Fruit fly (Drosophila melanogaster) whole organism, embryonic: ENCODE measurements around the gene CG6236.

ENCODE experiments used
- Abd-B ChIP-seq: fragments of 200-800 bp; sonication (Bioruptor generic); optimal IDR thresholded peaks from 2 replicates; lab custom pipeline; 2018; ENCODE audit warnings: missing biosample characterization, mild to moderate bottlenecking, missing genetic modification characterization, moderate library complexity
- Bdp1 ChIP-seq: fragments of 200-800 bp; sonication (Bioruptor generic); optimal IDR thresholded peaks from 3 replicates; lab custom pipeline; 2016; ENCODE audit warnings: missing biosample characterization, missing genetic modification characterization
- CG10209 ChIP-seq: fragments of 200-800 bp; sonication (Bioruptor generic); optimal IDR thresholded peaks from 3 replicates; lab custom pipeline; 2017; ENCODE audit warnings: missing biosample characterization, mild to moderate bottlenecking, missing genetic modification characterization, missing genetic modification reagents
- CG10366 ChIP-seq: fragments of 200-800 bp; sonication (Bioruptor generic); IDR thresholded peaks from 2 replicates; pipeline ENCODE4 v1.3.6; 2022; ENCODE audit warnings: missing biosample characterization, missing genetic modification characterization
- CG10979 ChIP-seq: fragments of 200-800 bp; sonication (Bioruptor generic); optimal IDR thresholded peaks from 2 replicates; lab custom pipeline; 2018; ENCODE audit warnings: missing biosample characterization, mild to moderate bottlenecking, missing genetic modification characterization, moderate library complexity
- CG12391 ChIP-seq: fragments of 200-800 bp; sonication (Bioruptor generic); optimal IDR thresholded peaks from 3 replicates; lab custom pipeline; 2018; ENCODE audit warnings: missing biosample characterization, mild to moderate bottlenecking, missing genetic modification characterization, moderate library complexity
- CG13287 ChIP-seq: fragments of 200-800 bp; sonication (Bioruptor generic); IDR thresholded peaks from 2 replicates; pipeline ENCODE4 v1.3.6; 2022; ENCODE audit warnings: missing biosample characterization, missing genetic modification characterization; ENCODE audit not compliant: partially characterized antibody
- CG1603 ChIP-seq: fragments of 200-800 bp; sonication (Bioruptor generic); optimal IDR thresholded peaks from 2 replicates; lab custom pipeline; 2019; ENCODE audit warnings: missing biosample characterization, mild to moderate bottlenecking, missing genetic modification characterization, moderate library complexity
- CG18262 ChIP-seq: fragments of 200-800 bp; optimal IDR thresholded peaks from 3 replicates; lab custom pipeline; 2019; ENCODE audit warnings: missing biosample characterization, mild to moderate bottlenecking, missing genetic modification characterization, moderate library complexity
- CG18599 ChIP-seq: fragments of 200-800 bp; sonication (Bioruptor generic); optimal IDR thresholded peaks from 3 replicates; lab custom pipeline; 2017; ENCODE audit warnings: missing biosample characterization, missing genetic modification characterization, mild to moderate bottlenecking, moderate library complexity, missing genetic modification reagents
- CG2202 ChIP-seq: fragments of 200-800 bp; sonication (Bioruptor generic); optimal IDR thresholded peaks from 2 replicates; lab custom pipeline; 2018; ENCODE audit warnings: missing biosample characterization, mild to moderate bottlenecking, missing genetic modification characterization
- CG3065 ChIP-seq: fragments of 200-800 bp; sonication (Bioruptor generic); optimal IDR thresholded peaks from 2 replicates; lab custom pipeline; 2016; ENCODE audit warnings: missing biosample characterization, missing genetic modification characterization
- CG32532 ChIP-seq: fragments of 200-800 bp; sonication (Bioruptor generic); IDR thresholded peaks from 2 replicates; pipeline ENCODE4 v1.3.6; 2022; ENCODE audit warnings: missing biosample characterization, missing genetic modification characterization
- CG3838 ChIP-seq: fragments of 200-800 bp; sonication (Bioruptor generic); optimal IDR thresholded peaks from 3 replicates; lab custom pipeline; 2016; ENCODE audit warnings: missing biosample characterization, missing genetic modification characterization
- CG4360 ChIP-seq: fragments of 200-800 bp; sonication (Bioruptor generic); IDR thresholded peaks from 2 replicates; pipeline ENCODE4 v1.3.6; 2022; ENCODE audit warnings: missing biosample characterization, missing genetic modification characterization
- CG6683 ChIP-seq: fragments of 200-800 bp; sonication (Bioruptor generic); optimal IDR thresholded peaks from 2 replicates; lab custom pipeline; 2017; ENCODE audit warnings: missing biosample characterization, mild to moderate bottlenecking, missing genetic modification characterization, missing genetic modification reagents
- CG7786 ChIP-seq: fragments of 200-800 bp; sonication (Bioruptor generic); optimal IDR thresholded peaks from 2 replicates; lab custom pipeline; 2016; ENCODE audit warnings: missing biosample characterization, missing genetic modification characterization
- CG8281 ChIP-seq: fragments of 200-800 bp; sonication (Bioruptor generic); optimal IDR thresholded peaks from 2 replicates; lab custom pipeline; 2018; ENCODE audit warnings: missing biosample characterization, mild to moderate bottlenecking, missing genetic modification characterization, moderate library complexity
- CG8924 ChIP-seq: fragments of 200-800 bp; optimal IDR thresholded peaks from 3 replicates; lab custom pipeline; 2019; ENCODE audit warnings: missing biosample characterization, mild to moderate bottlenecking, missing genetic modification characterization, moderate library complexity
- Dbx ChIP-seq: fragments of 200-800 bp; sonication (Bioruptor generic); IDR thresholded peaks from 3 replicates; pipeline ENCODE4 v1.3.6; 2022; ENCODE audit warnings: missing biosample characterization, missing genetic modification characterization
- Dip2 ChIP-seq: fragments of 200-800 bp; sonication (Bioruptor generic); IDR thresholded peaks from 2 replicates; pipeline ENCODE4 v1.3.6; 2022; ENCODE audit warnings: missing biosample characterization, missing genetic modification characterization
- Dll ChIP-seq: fragments of 200-800 bp; sonication (Bioruptor generic); IDR thresholded peaks from 4 replicates; pipeline ENCODE4 v1.3.6; 2022; ENCODE audit warnings: missing biosample characterization, missing genetic modification characterization; ENCODE audit not compliant: partially characterized antibody
- HmgZ ChIP-seq: fragments of 200-800 bp; sonication (Bioruptor generic); optimal IDR thresholded peaks from 2 replicates; lab custom pipeline; 2018; ENCODE audit warnings: missing biosample characterization, mild to moderate bottlenecking, missing genetic modification characterization
- Jarid2 ChIP-seq: fragments of 200-800 bp; sonication (Bioruptor generic); optimal IDR thresholded peaks from 3 replicates; lab custom pipeline; 2017; ENCODE audit warnings: mild to moderate bottlenecking, missing biosample characterization, missing genetic modification reagents, missing genetic modification characterization
- Mad ChIP-seq: fragments of 200-800 bp; sonication (Bioruptor generic); optimal IDR thresholded peaks from 2 replicates; lab custom pipeline; 2016; ENCODE audit warnings: missing biosample characterization, missing genetic modification characterization
- Med ChIP-seq: fragments of 200-800 bp; sonication (Bioruptor generic); peaks from one replicate; lab custom pipeline; 2016; ENCODE audit warnings: missing biosample characterization, missing genetic modification characterization, mild to moderate bottlenecking, inconsistent platforms, moderate library complexity
- Meics ChIP-seq: fragments of 200-800 bp; sonication (Bioruptor generic); optimal IDR thresholded peaks from 2 replicates; lab custom pipeline; 2017; ENCODE audit warnings: missing biosample characterization, mild to moderate bottlenecking, missing genetic modification characterization
- Ptx1 ChIP-seq: fragments of 200-800 bp; sonication (Bioruptor generic); IDR thresholded peaks from 2 replicates; pipeline ENCODE4 v1.3.6; 2022; ENCODE audit warnings: missing biosample characterization, missing genetic modification characterization
- Sox100B ChIP-seq: fragments of 200-800 bp; sonication (Bioruptor generic); optimal IDR thresholded peaks from 3 replicates; lab custom pipeline; 2018; ENCODE audit warnings: missing biosample characterization, mild to moderate bottlenecking, missing genetic modification characterization
- al ChIP-seq: fragments of 200-800 bp; sonication (Bioruptor generic); IDR thresholded peaks from 2 replicates; pipeline ENCODE4 v1.3.6; 2022; ENCODE audit warnings: missing biosample characterization, missing genetic modification characterization
- ase ChIP-seq: fragments of 200-800 bp; sonication (Bioruptor generic); IDR thresholded peaks from 3 replicates; pipeline ENCODE4 v1.3.6; 2022; ENCODE audit warnings: missing biosample characterization, missing genetic modification characterization
- btn ChIP-seq: fragments of 200-800 bp; sonication (Bioruptor generic); optimal IDR thresholded peaks from 2 replicates; lab custom pipeline; 2016; ENCODE audit warnings: missing biosample characterization, missing genetic modification characterization
- dpn ChIP-seq, 2 experiments: fragments of 200-800 bp; sonication (Bioruptor generic); optimal IDR thresholded peaks; 3 replicates each; lab custom pipeline; 2016; ENCODE audit warnings: missing biosample characterization in 2 of 2, missing genetic modification characterization in 2 of 2
- ems ChIP-seq: fragments of 200-800 bp; sonication (Bioruptor generic); optimal IDR thresholded peaks from 3 replicates; lab custom pipeline; 2016; ENCODE audit warnings: missing biosample characterization, missing genetic modification characterization
- grau ChIP-seq: fragments of 200-800 bp; optimal IDR thresholded peaks from 3 replicates; lab custom pipeline; 2019; ENCODE audit warnings: missing biosample characterization, mild to moderate bottlenecking, missing genetic modification characterization, moderate library complexity
- gt ChIP-seq: fragments of 200-800 bp; sonication (Bioruptor generic); IDR thresholded peaks from 2 replicates; pipeline ENCODE4 v1.3.6; 2022; ENCODE audit warnings: missing biosample characterization, missing genetic modification characterization
- h ChIP-seq: fragments of >200 bp; optimal IDR thresholded peaks from 2 replicates; lab custom pipeline; 2017
- jing ChIP-seq: fragments of 200-800 bp; sonication (Bioruptor generic); optimal IDR thresholded peaks from 2 replicates; lab custom pipeline; 2018; ENCODE audit warnings: missing biosample characterization, mild to moderate bottlenecking, missing genetic modification characterization
- kah ChIP-seq: fragments of 200-800 bp; sonication (Bioruptor generic); optimal IDR thresholded peaks from 2 replicates; lab custom pipeline; 2018; ENCODE audit warnings: missing biosample characterization, mild to moderate bottlenecking, missing genetic modification characterization
- lmd ChIP-seq: fragments of 200-800 bp; sonication (Bioruptor generic); IDR thresholded peaks from 2 replicates; pipeline ENCODE4 v1.3.6; 2022; ENCODE audit warnings: missing biosample characterization, missing genetic modification characterization
- luna ChIP-seq: fragments of 200-800 bp; sonication (Bioruptor generic); optimal IDR thresholded peaks from 2 replicates; lab custom pipeline; 2016; ENCODE audit warnings: missing biosample characterization, missing genetic modification characterization
- nmo ChIP-seq: fragments of 200-800 bp; sonication (Bioruptor generic); optimal IDR thresholded peaks from 2 replicates; lab custom pipeline; 2018; ENCODE audit warnings: missing biosample characterization, mild to moderate bottlenecking, missing genetic modification characterization, moderate library complexity
- pho ChIP-seq: fragments of 200-800 bp; sonication (Bioruptor generic); optimal IDR thresholded peaks from 2 replicates; lab custom pipeline; 2016; ENCODE audit warnings: missing biosample characterization, missing genetic modification characterization
- sens ChIP-seq: fragments of 200-800 bp; sonication (Bioruptor generic); peaks from one replicate; lab custom pipeline; 2016; ENCODE audit warnings: missing biosample characterization, missing genetic modification characterization
- slp2 ChIP-seq: fragments of 200-800 bp; sonication (Bioruptor generic); optimal IDR thresholded peaks from 2 replicates; lab custom pipeline; 2016; ENCODE audit warnings: missing biosample characterization, missing genetic modification characterization
- so ChIP-seq: fragments of 200-800 bp; sonication (Bioruptor generic); IDR thresholded peaks from 3 replicates; pipeline ENCODE4 v1.3.6; 2022; ENCODE audit warnings: missing biosample characterization, missing genetic modification characterization
- stc ChIP-seq: fragments of 200-800 bp; sonication (Bioruptor generic); IDR thresholded peaks from 2 replicates; pipeline ENCODE4 v1.3.6; 2022; ENCODE audit warnings: missing biosample characterization, missing genetic modification characterization
- tgo ChIP-seq: fragments of 200-800 bp; sonication (Bioruptor generic); IDR thresholded peaks from 3 replicates; pipeline ENCODE4 v1.3.6; 2022; ENCODE audit warnings: missing biosample characterization, missing genetic modification characterization
- toy ChIP-seq: fragments of 200-800 bp; sonication (Bioruptor generic); IDR thresholded peaks from 2 replicates; pipeline ENCODE4 v1.3.6; 2022; ENCODE audit warnings: missing biosample characterization, missing genetic modification characterization
- twi ChIP-seq: fragments of 200-800 bp; optimal IDR thresholded peaks from 2 replicates; lab custom pipeline; 2019; ENCODE audit warnings: missing biosample characterization, mild to moderate bottlenecking, missing genetic modification characterization, moderate library complexity

The CG6236 gene

DNA sequence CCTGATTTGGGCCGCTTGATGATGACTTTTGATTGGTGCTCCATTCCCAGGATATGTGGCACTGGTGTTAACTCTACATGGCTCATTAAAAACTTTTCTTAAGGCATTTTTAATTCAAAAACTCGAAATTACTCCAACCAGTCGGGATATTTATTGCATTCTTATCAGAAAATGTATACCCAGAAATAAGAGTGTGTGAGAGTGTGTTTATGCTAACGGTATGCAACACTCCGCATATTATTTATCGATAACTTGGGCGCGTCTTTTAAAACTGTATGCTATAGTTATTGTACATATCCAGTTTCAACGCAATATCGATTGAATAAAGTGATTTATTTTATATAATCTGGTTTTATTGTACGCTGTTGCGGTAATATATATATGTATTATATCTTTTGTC, 39.4 kb upstream of the CG6236 start, which contains the start of gene CG34404 (continued):
- TF ChIP-seq jing (no peak), toy (GFP tag; lab: Robert Waterston, UW) (no peak), ase (GFP tag; lab: Robert Waterston, UW) (no peak), CG18599 (GFP tag; lab: Kevin White, UChicago) (no peak), lmd (GFP tag; lab: Robert Waterston, UW) (no peak), h (no peak), Dll (0 out of 4 replicates have a peak, but pooled peaks have one; percentile 46), Med (GFP tag; lab: Kevin White, UChicago) (peak; percentile 66)

DNA sequence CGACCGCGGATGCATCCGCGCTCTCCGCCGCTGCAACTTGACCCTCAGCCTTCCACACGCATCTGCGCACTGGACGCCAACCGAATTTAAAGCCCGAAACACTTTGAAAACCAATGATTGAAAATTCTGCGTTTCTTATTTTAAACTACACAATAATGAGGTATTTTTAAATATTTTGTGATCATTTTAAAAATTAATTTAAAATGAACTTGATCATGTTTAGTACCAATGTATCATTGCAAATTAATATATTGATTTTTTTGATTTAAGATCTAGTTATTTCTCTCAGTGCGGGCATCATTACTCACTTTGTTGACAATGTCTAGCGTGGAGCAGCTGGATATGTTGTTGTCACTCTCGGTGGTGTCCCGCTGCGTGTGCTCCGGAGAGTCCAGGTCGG, 38.8 kb upstream of the CG6236 start:
- TF ChIP-seq Mad (GFP tag; lab: Kevin White, UChicago), result no peak
- TF ChIP-seq Abd-B (GFP tag; lab: Kevin White, UChicago), result no peak
- no peak for TF ChIP-seq Jarid2
- TF ChIP-seq CG6683 (GFP tag; lab: Kevin White, UChicago), result peak; percentile 8
- no peak for TF ChIP-seq CG8281 (tag; lab: Kevin White, UChicago)
- TF ChIP-seq CG10209 (GFP tag; lab: Kevin White, UChicago), result peak; percentile 37
- no peak for TF ChIP-seq Dip2 (GFP tag; lab: Robert Waterston, UW)
- no peak for TF ChIP-seq Bdp1 (GFP tag; lab: Kevin White, UChicago)
- peak; percentile 17 for TF ChIP-seq CG1603 (tag; lab: Kevin White, UChicago)
- TF ChIP-seq CG12391 (tag; lab: Kevin White, UChicago), result peak; percentile 62
- TF ChIP-seq ems (GFP tag; lab: Kevin White, UChicago), result peak; percentile 11
- peak; percentile 75 for TF ChIP-seq sens (GFP tag; lab: Kevin White, UChicago)
- TF ChIP-seq Sox100B (GFP tag; lab: Kevin White, UChicago), result no peak
- TF ChIP-seq Meics (GFP tag; lab: Kevin White, UChicago), result peak; percentile 13
- peak; percentile 31 for TF ChIP-seq nmo (GFP tag; lab: Kevin White, UChicago)
- TF ChIP-seq toy (GFP tag; lab: Robert Waterston, UW), result no peak
- TF ChIP-seq slp2 (GFP tag; lab: Kevin White, UChicago), result no peak
- TF ChIP-seq CG7786 (GFP tag; lab: Kevin White, UChicago), result no peak
- TF ChIP-seq twi (tag; lab: Kevin White, UChicago), result no peak
- TF ChIP-seq CG13287 (GFP tag; lab: Robert Waterston, UW), result no peak
- TF ChIP-seq btn (GFP tag; lab: Kevin White, UChicago), result no peak
- TF ChIP-seq luna, result no peak
- peak; percentile 9 for TF ChIP-seq CG8924 (tag; lab: Kevin White, UChicago)
- TF ChIP-seq grau, result peak; percentile 51
- no peak for TF ChIP-seq CG2202 (tag; lab: Kevin White, UChicago)
- TF ChIP-seq CG3838 (GFP tag; lab: Kevin White, UChicago), result no peak
- 0 out of 3 replicates have a peak, but pooled peaks have one; percentile 51 for TF ChIP-seq so (GFP tag; lab: Robert Waterston, UW)
- no peak for TF ChIP-seq CG4360 (GFP tag; lab: Robert Waterston, UW)
- TF ChIP-seq kah (GFP tag; lab: Kevin White, UChicago), result no peak
- TF ChIP-seq CG10979 (tag; lab: Kevin White, UChicago), result peak; percentile 44
- peak in 1 of 2 experiments; percentile 23 for TF ChIP-seq dpn (GFP tag; optimal IDR thresholded peaks at IDR 0.05; lab: Kevin White, UChicago)
- 0 out of 2 replicates have a peak, but pooled peaks have one; percentile 27 for TF ChIP-seq stc (GFP tag; lab: Robert Waterston, UW)
- TF ChIP-seq pho (GFP tag; lab: Kevin White, UChicago), result no peak
- TF ChIP-seq ase (GFP tag; lab: Robert Waterston, UW), result no peak
- TF ChIP-seq CG18262 (tag; lab: Kevin White, UChicago), result peak; percentile 47
- no peak for TF ChIP-seq CG3065 (GFP tag; lab: Kevin White, UChicago)
- peak; percentile 29 for TF ChIP-seq HmgZ (tag; lab: Kevin White, UChicago)
- peak; percentile 33; the same call in 1 of the 2 replicates for TF ChIP-seq al
- TF ChIP-seq CG32532, result peak; percentile 37; the same call in 1 of the 2 replicates
- peak; percentile 62 for TF ChIP-seq CG10366
- peak; percentile 48 for TF ChIP-seq lmd (GFP tag; lab: Robert Waterston, UW)
- peak; percentile 59 for TF ChIP-seq tgo (GFP tag; lab: Robert Waterston, UW)
- peak; percentile 29 for TF ChIP-seq Med (GFP tag; lab: Kevin White, UChicago)
- 0 out of 3 replicates have a peak, but pooled peaks have one; percentile 29 for TF ChIP-seq Dbx (GFP tag; lab: Robert Waterston, UW)
- TF ChIP-seq Ptx1 (GFP tag; lab: Robert Waterston, UW), result peak; percentile 39; the same call in 1 of the 2 replicates
- no peak for TF ChIP-seq gt (GFP tag; lab: Robert Waterston, UW)
